Fruit fly (Drosophila melanogaster): ENCODE measurements around the gene ArgRS.

The ArgRS gene

dm6 chrX:15802880-15803650 is 40.9 kb downstream of the ArgRS start (continued):
- TF ChIP-seq Ssrp (tag; optimal IDR thresholded peaks at IDR 0.05) (no peak), C15 (GFP tag; IDR thresholded peaks at IDR 0.05) (no peak), gro (GFP tag; optimal IDR thresholded peaks at IDR 0.05) (no peak), Adf1 (GFP tag; IDR thresholded peaks at IDR 0.05) (no peak), gcm2 (GFP tag; optimal IDR thresholded peaks at IDR 0.05) (no peak), Lhr (GFP tag; optimal IDR thresholded peaks at IDR 0.05) (no peak), chn (GFP tag; optimal IDR thresholded peaks at IDR 0.05) (no peak), slbo (GFP tag; IDR thresholded peaks at IDR 0.05) (peak; percentile 41), CG7745 (tag; optimal IDR thresholded peaks at IDR 0.05) (no peak), sna (GFP tag; IDR thresholded peaks at IDR 0.05; ENCODE audit: partially characterized antibody) (peak; percentile 31; the same call in 1 of the 2 replicates), btn (GFP tag; optimal IDR thresholded peaks at IDR 0.05) (no peak), CG10654 (GFP tag; optimal IDR thresholded peaks at IDR 0.05) (no peak), sr (GFP tag; IDR thresholded peaks at IDR 0.05) (no peak), Doc3 (GFP tag; IDR thresholded peaks at IDR 0.05; ENCODE audit: partially characterized antibody) (peak; percentile 64), Poxn (GFP tag; IDR thresholded peaks at IDR 0.05) (no peak), vfl (GFP tag; optimal IDR thresholded peaks at IDR 0.05) (no peak), schlank (tag; optimal IDR thresholded peaks at IDR 0.05) (no peak), Antp (GFP tag; optimal IDR thresholded peaks at IDR 0.05) (no peak), lov (optimal IDR thresholded peaks at IDR 0.05) (no peak), lov (GFP tag; IDR thresholded peaks at IDR 0.05) (no peak), CG6272 (GFP tag; IDR thresholded peaks at IDR 0.05) (no peak), CG15514 (GFP tag; optimal IDR thresholded peaks at IDR 0.05) (peak; percentile 47), CG11696 (GFP tag; IDR thresholded peaks at IDR 0.05) (no peak), en (GFP tag; optimal IDR thresholded peaks at IDR 0.05) (no peak), zf30C (GFP tag; optimal IDR thresholded peaks at IDR 0.05) (no peak), exex (tag; optimal IDR thresholded peaks at IDR 0.05) (peak; percentile 27), CG3726 (GFP tag; IDR thresholded peaks at IDR 0.05) (no peak), CG14667 (GFP tag; IDR thresholded peaks at IDR 0.05) (no peak), CG10565 (GFP tag; optimal IDR thresholded peaks at IDR 0.05) (no peak), dati (GFP tag; IDR thresholded peaks at IDR 0.05) (no peak), MBD-R2 (GFP tag; IDR thresholded peaks at IDR 0.05) (peak; percentile 44), unpg (GFP tag; optimal IDR thresholded peaks at IDR 0.05) (peak; percentile 24), CG10267 (tag; optimal IDR thresholded peaks at IDR 0.05) (peak; percentile 5), CG7963 (GFP tag; IDR thresholded peaks at IDR 0.05; ENCODE audit: partially characterized antibody) (0 out of 3 replicates have a peak, but pooled peaks have one; percentile 38), CG4707 (GFP tag; optimal IDR thresholded peaks at IDR 0.05) (peak; percentile 94), CG11723 (GFP tag; optimal IDR thresholded peaks at IDR 0.05) (no peak), CG10321 (GFP tag; IDR thresholded peaks at IDR 0.05) (no peak), CG32767 (GFP tag; IDR thresholded peaks at IDR 0.05) (no peak), CG33213 (GFP tag; optimal IDR thresholded peaks at IDR 0.05) (no peak), CG15479 (GFP tag; optimal IDR thresholded peaks at IDR 0.05) (no peak), ro (GFP tag; IDR thresholded peaks at IDR 0.05) (no peak), CG10959 (GFP tag; IDR thresholded peaks at IDR 0.05) (no peak), CG1832 (GFP tag; optimal IDR thresholded peaks at IDR 0.05) (no peak), CG18619 (GFP tag; optimal IDR thresholded peaks at IDR 0.05) (no peak), CG32532 (GFP tag; IDR thresholded peaks at IDR 0.05) (no peak), ci (GFP tag; IDR thresholded peaks at IDR 0.05) (no peak; the same call in 2 of the 3 replicates), stwl (tag; optimal IDR thresholded peaks at IDR 0.05) (peak; percentile 42), HLH3B (GFP tag; IDR thresholded peaks at IDR 0.05) (no peak), CG15269 (tag; optimal IDR thresholded peaks at IDR 0.05) (no peak), pita (GFP tag; optimal IDR thresholded peaks at IDR 0.05) (no peak), ab (GFP tag; optimal IDR thresholded peaks at IDR 0.05) (no peak)
